Worm (Caenorhabditis elegans): ENCODE measurements around the gene C34F6.11.

The C34F6.11 gene

ce11 chrX:11162778-11163584 is 40.8 kb downstream of the C34F6.11 start (continued):
- TF ChIP-seq pha-4 (GFP tag; IDR thresholded peaks at IDR 0.05) = peak; percentile 41; the same call in 1 of the 2 replicates
- TF ChIP-seq pha-4 (tag; optimal IDR thresholded peaks at IDR 0.05) = no peak
- TF ChIP-seq daf-16 (GFP tag; optimal IDR thresholded peaks at IDR 0.05) = peak in 1 of 2 experiments; percentile 67
- no peak for TF ChIP-seq daf-16 (tag; optimal IDR thresholded peaks at IDR 0.05)
- TF ChIP-seq zip-2 (tag; optimal IDR thresholded peaks at IDR 0.05) = no peak
- no peak for TF ChIP-seq nhr-111 (GFP tag; optimal IDR thresholded peaks at IDR 0.05)
- peak; percentile 67 for TF ChIP-seq vab-7 (GFP tag; IDR thresholded peaks at IDR 0.05)
- TF ChIP-seq daf-8 (GFP tag; IDR thresholded peaks at IDR 0.05) = no peak
- peak; percentile 36; the same call in 1 of the 2 replicates for TF ChIP-seq mdt-29 (GFP tag; IDR thresholded peaks at IDR 0.05)
- no peak for TF ChIP-seq lin-39 (tag; optimal IDR thresholded peaks at IDR 0.05)
- TF ChIP-seq Y5F2A.4 (GFP tag; optimal IDR thresholded peaks at IDR 0.05) = no peak
- 0 out of 2 replicates have a peak, but pooled peaks have one; percentile 53 for TF ChIP-seq tag-97 (GFP tag; IDR thresholded peaks at IDR 0.05)
- peak; percentile 17 for TF ChIP-seq tra-1 (GFP tag; IDR thresholded peaks at IDR 0.05)
- TF ChIP-seq dpl-1 (GFP tag; optimal IDR thresholded peaks at IDR 0.05) = no peak

- TF ChIP-seq mxl-3 (GFP tag; optimal IDR thresholded peaks at IDR 0.05) (no peak), lin-13 (GFP tag; optimal IDR thresholded peaks at IDR 0.05) (no peak), nhr-42 (GFP tag; IDR thresholded peaks at IDR 0.05) (no peak), set-16 (GFP tag; IDR thresholded peaks at IDR 0.05) (no peak), lin-1 (GFP tag; IDR thresholded peaks at IDR 0.05) (no peak), mes-2 (tag; optimal IDR thresholded peaks at IDR 0.05; ENCODE audit: poor library complexity, severe bottlenecking) (no peak), hlh-11 (tag; optimal IDR thresholded peaks at IDR 0.05) (no peak), ceh-44 (GFP tag; IDR thresholded peaks at IDR 0.05) (no peak), daf-8 (GFP tag; IDR thresholded peaks at IDR 0.05) (no peak), F26F4.8 (GFP tag; conservative IDR thresholded peaks at IDR 0.05) (no peak), madf-5 (GFP tag; IDR thresholded peaks at IDR 0.05) (no peak), hmg-1.1 (GFP tag; IDR thresholded peaks at IDR 0.05) (no peak)
These were observed 43.2 kb downstream of the C34F6.11 start, which contains the start of gene C05C9.1 for ce11 chrX:11160537-11160936. Gene C05C9.1, plus strand, starts transcription at chrX:11160837.

- TF ChIP-seq lin-1 (GFP tag; IDR thresholded peaks at IDR 0.05) (no peak), nhr-28 (tag; optimal IDR thresholded peaks at IDR 0.05) (no peak), Y5F2A.4 (GFP tag; optimal IDR thresholded peaks at IDR 0.05) (no peak), daf-8 (GFP tag; IDR thresholded peaks at IDR 0.05) (no peak), aly-2 (tag; optimal IDR thresholded peaks at IDR 0.05) (no peak), D1046.2 (GFP tag; IDR thresholded peaks at IDR 0.05) (no peak), hmg-1.1 (GFP tag; IDR thresholded peaks at IDR 0.05) (no peak), hlh-30 (tag; optimal IDR thresholded peaks at IDR 0.05; ENCODE audit: insufficient read depth) (no peak), ces-1 (GFP tag; optimal IDR thresholded peaks at IDR 0.05) (no peak), ceh-44 (GFP tag; IDR thresholded peaks at IDR 0.05) (no peak), F49E8.2 (tag; optimal IDR thresholded peaks at IDR 0.05; ENCODE audit: borderline replicate concordance) (no peak), R02D3.7 (tag; optimal IDR thresholded peaks at IDR 0.05) (no peak), nhr-111 (GFP tag; optimal IDR thresholded peaks at IDR 0.05) (no peak), unc-39 (tag; optimal IDR thresholded peaks at IDR 0.05) (no peak), snpc-4 (tag; optimal IDR thresholded peaks at IDR 0.05) (no peak), madf-5 (GFP tag; IDR thresholded peaks at IDR 0.05) (no peak), lin-13 (GFP tag; optimal IDR thresholded peaks at IDR 0.05) (no peak), nhr-102 (tag; optimal IDR thresholded peaks at IDR 0.05) (no peak)
These were observed 51.0 kb downstream of the C34F6.11 start, which contains the start of the genes C05C9.3 and C05C9.2 for ce11 chrX:11152720-11153119. Gene C05C9.3, minus strand, starts transcription at chrX:11152820. Gene C05C9.2, plus strand, starts transcription at chrX:11153065.

Data from whole organism, L4 larva.